Worm (Caenorhabditis elegans): Measurements from ENCODE around the gene K12H4.3.

DNA sequence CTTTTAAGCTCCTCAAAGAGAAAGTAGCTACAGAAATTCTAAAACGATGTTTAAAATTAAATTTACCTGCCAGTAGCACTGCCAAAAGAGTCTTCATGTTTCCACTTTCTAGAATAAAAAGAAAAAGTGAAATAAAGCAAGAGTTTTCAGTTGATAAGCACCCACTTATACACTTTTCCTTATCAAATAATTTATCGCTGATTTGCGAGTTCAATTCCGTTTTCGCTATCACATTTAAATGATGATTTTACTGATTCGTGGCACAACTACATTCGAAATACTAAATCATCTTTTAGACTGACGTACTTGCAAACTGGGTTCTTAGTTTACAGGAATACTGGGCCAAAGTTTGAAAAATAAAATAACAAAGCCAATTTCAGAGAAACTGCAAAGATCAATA lies 5.1 kb downstream of the K12H4.3 start, which contains the start of gene K12H4.7:
- TF ChIP-seq nhr-12 (tag; optimal IDR thresholded peaks at IDR 0.05) = no peak
- no peak for TF ChIP-seq snpc-4 (tag; optimal IDR thresholded peaks at IDR 0.05)
- no peak for TF ChIP-seq nhr-76 (tag; optimal IDR thresholded peaks at IDR 0.05)
- no peak for TF ChIP-seq bed-3 (GFP tag; optimal IDR thresholded peaks at IDR 0.05)
- no peak for TF ChIP-seq unc-120 (tag; optimal IDR thresholded peaks at IDR 0.05; ENCODE audit: poor library complexity, severe bottlenecking)
- no peak for TF ChIP-seq ztf-11 (tag; optimal IDR thresholded peaks at IDR 0.05)
- no peak for TF ChIP-seq lsy-2 (tag; optimal IDR thresholded peaks at IDR 0.05)
- TF ChIP-seq unc-39 (tag; optimal IDR thresholded peaks at IDR 0.05) = no peak
- no peak for TF ChIP-seq mls-2 (tag; optimal IDR thresholded peaks at IDR 0.05)
- no peak for TF ChIP-seq ceh-43 (GFP tag; optimal IDR thresholded peaks at IDR 0.05)
